Fruit fly (Drosophila melanogaster) whole organism, wandering third instar larva: Measurements from ENCODE around the gene CG14118.
A peak's percentile ranks its signal among the peaks of the same experiment; 100 is the strongest.

Experiments
- Abd-B ChIP-seq: fragments of >200 bp; optimal IDR thresholded peaks from 2 replicates; lab custom pipeline; 2017; ENCODE audit warnings: missing biosample characterization, missing genetic modification characterization
- CG32264 ChIP-seq: fragments of 200-800 bp; sonication (Bioruptor generic); optimal IDR thresholded peaks from 2 replicates; lab custom pipeline; 2016; ENCODE audit warnings: missing biosample characterization, missing genetic modification characterization
- CG9705 ChIP-seq: fragments of 200-800 bp; sonication (Bioruptor generic); optimal IDR thresholded peaks from 2 replicates; lab custom pipeline; 2018; ENCODE audit warnings: missing biosample characterization, mild to moderate bottlenecking, missing genetic modification characterization
- CrebA ChIP-seq: fragments of 200-800 bp; sonication (Bioruptor generic); optimal IDR thresholded peaks from 2 replicates; lab custom pipeline; 2016; ENCODE audit warnings: missing biosample characterization, mild to moderate bottlenecking, missing genetic modification characterization, borderline replicate concordance
- Dif ChIP-seq: fragments of 200-275, 200-300 bp; sonication (Bioruptor generic); optimal IDR thresholded peaks from 2 replicates; lab custom pipeline; 2018; ENCODE audit warnings: missing biosample characterization, missing genetic modification characterization; ENCODE audit not compliant: partially characterized antibody
- HLH106 ChIP-seq: fragments of 200-800 bp; optimal IDR thresholded peaks from 3 replicates; lab custom pipeline; 2019; ENCODE audit warnings: missing biosample characterization, mild to moderate bottlenecking, missing genetic modification characterization, moderate library complexity
- Hnf4 ChIP-seq: fragments of 200-800 bp; sonication (Bioruptor generic); optimal IDR thresholded peaks from 2 replicates; lab custom pipeline; 2016; ENCODE audit warnings: missing biosample characterization, mild to moderate bottlenecking, missing genetic modification characterization
- Jra ChIP-seq: sonication (Bioruptor generic); optimal IDR thresholded peaks from 2 replicates; lab custom pipeline; 2016; ENCODE audit warnings: missing biosample characterization, missing genetic modification characterization
- Myc ChIP-seq: fragments of >200 bp; optimal IDR thresholded peaks from 2 replicates; lab custom pipeline; 2017
- Rel ChIP-seq, 2 experiments: fragments of 200-800 bp; sonication (Bioruptor generic) in 1 of 2; optimal IDR thresholded peaks; 2 replicates in 1 of 2; 3 replicates in 1 of 2; lab custom pipeline; 2016 to 2019; ENCODE audit warnings: mild to moderate bottlenecking in 2 of 2, missing biosample characterization in 2 of 2, missing genetic modification characterization in 2 of 2, moderate library complexity in 1 of 2
- Sp1 ChIP-seq: fragments of 200-800 bp; sonication (Bioruptor generic); optimal IDR thresholded peaks from 3 replicates; lab custom pipeline; 2019; ENCODE audit warnings: missing biosample characterization, mild to moderate bottlenecking, missing genetic modification characterization, moderate library complexity
- Vsx2 ChIP-seq: fragments of 200-300, 225-300 bp; sonication (Bioruptor generic); optimal IDR thresholded peaks from 2 replicates; lab custom pipeline; 2018; ENCODE audit warnings: missing biosample characterization, missing genetic modification characterization; ENCODE audit not compliant: partially characterized antibody
- brk ChIP-seq: fragments of 200-800 bp; sonication (Bioruptor generic); optimal IDR thresholded peaks from 2 replicates; lab custom pipeline; 2016; ENCODE audit warnings: missing biosample characterization, mild to moderate bottlenecking, missing genetic modification characterization
- dl ChIP-seq, 2 experiments: fragments of 175-275, 200-275 bp in 1 of 2; fragments of 200-275 bp in 1 of 2; sonication (Bioruptor generic); optimal IDR thresholded peaks; lab custom pipeline; 2018; ENCODE audit warnings: mild to moderate bottlenecking in 2 of 2, missing biosample characterization in 2 of 2, missing genetic modification characterization in 2 of 2, moderate library complexity in 2 of 2; ENCODE audit not compliant: partially characterized antibody in 2 of 2, insufficient read depth in 1 of 2
- dmrt93B ChIP-seq: fragments of 200-800 bp; sonication (Bioruptor generic); optimal IDR thresholded peaks from 2 replicates; lab custom pipeline; 2018; ENCODE audit warnings: missing biosample characterization, mild to moderate bottlenecking, missing genetic modification characterization
- dsf ChIP-seq: sonication (Bioruptor generic); optimal IDR thresholded peaks from 2 replicates; lab custom pipeline; 2016; ENCODE audit warnings: missing biosample characterization, missing genetic modification characterization, borderline replicate concordance
- ey ChIP-seq: fragments of 200-800 bp; sonication (Bioruptor generic); optimal IDR thresholded peaks from 2 replicates; lab custom pipeline; 2016; ENCODE audit warnings: missing biosample characterization, missing genetic modification characterization
- foxo ChIP-seq, 2 experiments: fragments of 200-800 bp; sonication (Bioruptor generic); optimal IDR thresholded peaks; 2 replicates in 1 of 2; 3 replicates in 1 of 2; lab custom pipeline; 2016 to 2017; ENCODE audit warnings: missing biosample characterization in 2 of 2, missing genetic modification characterization in 2 of 2
- fru ChIP-seq: fragments of 200-800 bp; sonication (Bioruptor generic); optimal IDR thresholded peaks from 3 replicates; lab custom pipeline; 2016; ENCODE audit warnings: missing biosample characterization, mild to moderate bottlenecking, missing genetic modification characterization
- h ChIP-seq: fragments of 200-800 bp; sonication (Bioruptor generic); optimal IDR thresholded peaks from 3 replicates; lab custom pipeline; 2016; ENCODE audit warnings: missing biosample characterization, mild to moderate bottlenecking, missing genetic modification characterization
- jim ChIP-seq: fragments of 175-275, 200-325 bp; sonication (Bioruptor generic); optimal IDR thresholded peaks from 2 replicates; lab custom pipeline; 2016; ENCODE audit warnings: missing biosample characterization, mild to moderate bottlenecking, missing genetic modification characterization
- lola ChIP-seq: fragments of >200 bp; optimal IDR thresholded peaks from 2 replicates; lab custom pipeline; 2017; ENCODE audit warnings: missing biosample characterization, missing genetic modification characterization
- pan ChIP-seq: fragments of >200 bp; optimal IDR thresholded peaks from 2 replicates; lab custom pipeline; 2017
- psq ChIP-seq: fragments of 200-800 bp; sonication (Bioruptor generic); optimal IDR thresholded peaks from 3 replicates; lab custom pipeline; 2017; ENCODE audit warnings: missing biosample characterization, mild to moderate bottlenecking, missing genetic modification characterization, moderate library complexity
- sage ChIP-seq: fragments of 200-800 bp; sonication (Bioruptor generic); optimal IDR thresholded peaks from 2 replicates; lab custom pipeline; 2016; ENCODE audit warnings: missing biosample characterization, mild to moderate bottlenecking, missing genetic modification characterization
- tai ChIP-seq: sonication (Bioruptor generic); optimal IDR thresholded peaks from 2 replicates; lab custom pipeline; 2016; ENCODE audit warnings: missing biosample characterization, missing genetic modification characterization
- usp ChIP-seq: fragments of >200 bp; optimal IDR thresholded peaks from 2 replicates; lab custom pipeline; 2017; ENCODE audit warnings: missing biosample characterization, missing genetic modification characterization
- woc ChIP-seq: sonication (Bioruptor generic); optimal IDR thresholded peaks from 2 replicates; lab custom pipeline; 2016; ENCODE audit warnings: missing biosample characterization, mild to moderate bottlenecking, missing genetic modification characterization

CG14118 gene

DNA sequence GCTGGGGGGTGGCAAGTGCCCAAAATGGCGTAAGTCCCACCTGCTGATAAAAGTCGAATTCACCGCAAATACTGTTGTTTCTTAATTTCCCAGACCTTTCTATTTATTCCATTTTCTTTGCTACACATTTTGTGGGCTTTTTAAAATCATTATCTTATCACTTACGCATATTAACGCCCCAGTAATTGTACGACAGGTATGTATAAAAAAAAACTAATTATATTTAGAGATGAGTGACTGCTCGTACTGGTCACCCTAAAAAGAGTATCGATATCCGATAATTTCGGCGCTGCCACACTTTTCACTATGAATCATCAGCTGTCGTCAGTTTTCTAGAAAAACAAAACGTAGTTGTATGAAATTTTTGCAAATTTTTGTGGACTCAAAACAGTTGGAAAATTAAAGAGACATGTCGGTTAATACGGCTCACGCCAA lies 42.6 kb upstream of the CG14118 start, which contains the start of the genes CG10948 and Wbp2:
TSS of gene CG10948 (minus strand) at position 251 of the 435 bp plus-strand sequence.
TSS of gene Wbp2 (plus strand) at position 299 of the 435 bp plus-strand sequence.
- TF ChIP-seq sage (GFP tag; lab: Kevin White, UChicago) (peak; percentile 57), woc (GFP tag; lab: Kevin White, UChicago) (no peak), fru (GFP tag; lab: Kevin White, UChicago) (no peak), Myc (lab: Kevin White, UChicago) (no peak), lola (GFP tag; lab: Kevin White, UChicago) (no peak), ey (no peak), jim (GFP tag; lab: Kevin White, UChicago) (no peak), pan (lab: Kevin White, UChicago) (no peak), Hnf4 (GFP tag; lab: Kevin White, UChicago) (peak; percentile 64), foxo (GFP tag; optimal IDR thresholded peaks at IDR 0.05; lab: Kevin White, UChicago) (peak in 1 of 2 experiments; percentile 36), Vsx2 (GFP tag; lab: Kevin White, UChicago) (peak; percentile 48), HLH106 (no peak), CrebA (peak; percentile 73), brk (GFP tag; lab: Kevin White, UChicago) (no peak), Sp1 (GFP tag; lab: Kevin White, UChicago) (no peak), Rel (GFP tag; optimal IDR thresholded peaks at IDR 0.05; lab: Kevin White, UChicago) (no peak), Rel (tag; optimal IDR thresholded peaks at IDR 0.05; lab: Kevin White, UChicago) (peak; percentile 95), dmrt93B (no peak), psq (GFP tag; lab: Kevin White, UChicago) (peak; percentile 90), CG9705 (GFP tag; lab: Kevin White, UChicago) (peak; percentile 20), CG32264 (GFP tag; lab: Kevin White, UChicago) (peak; percentile 3), dl (GFP tag; optimal IDR thresholded peaks at IDR 0.05; lab: Kevin White, UChicago; ENCODE audit: insufficient read depth in 1 of 2, partially characterized antibody in 2 of 2) (no peak), dsf (GFP tag; lab: Kevin White, UChicago) (peak; percentile 22), h (GFP tag; lab: Kevin White, UChicago) (no peak), Jra (GFP tag; lab: Kevin White, UChicago) (peak; percentile 89)

DNA sequence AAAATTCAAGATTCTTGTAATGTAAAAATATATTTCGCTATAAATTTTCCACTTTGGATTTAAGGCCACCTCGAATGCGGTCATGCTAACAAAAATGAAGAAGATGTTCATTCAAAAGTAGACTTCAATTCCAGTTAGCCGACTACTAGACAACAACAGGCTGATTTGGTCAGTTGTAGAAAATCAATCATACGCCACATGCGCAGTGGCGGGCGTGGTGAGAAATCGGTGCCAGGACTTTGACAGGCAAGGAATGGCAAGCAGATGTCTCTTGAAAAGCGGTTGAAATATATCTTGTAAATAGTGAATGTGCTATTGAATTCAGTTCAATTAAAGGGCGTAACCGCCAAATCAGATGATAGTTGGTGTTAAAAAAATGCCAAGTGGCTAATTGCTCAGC lies 39.0 kb upstream of the CG14118 start, which contains the start of gene Ent3:
TSS of gene Ent3 (plus strand) at position 224 of the 400 bp plus-strand sequence.
- TF ChIP-seq fru (GFP tag; lab: Kevin White, UChicago) (no peak), Jra (GFP tag; lab: Kevin White, UChicago) (no peak), dsf (GFP tag; lab: Kevin White, UChicago) (no peak), dl (GFP tag; optimal IDR thresholded peaks at IDR 0.05; lab: Kevin White, UChicago; ENCODE audit: insufficient read depth in 1 of 2, partially characterized antibody in 2 of 2) (no peak), HLH106 (no peak), tai (GFP tag; lab: Kevin White, UChicago) (no peak), Abd-B (GFP tag; lab: Kevin White, UChicago) (no peak), Rel (GFP tag; optimal IDR thresholded peaks at IDR 0.05; lab: Kevin White, UChicago) (no peak), Rel (tag; optimal IDR thresholded peaks at IDR 0.05; lab: Kevin White, UChicago) (no peak), jim (GFP tag; lab: Kevin White, UChicago) (no peak), CrebA (no peak), pan (lab: Kevin White, UChicago) (no peak), Hnf4 (GFP tag; lab: Kevin White, UChicago) (no peak), Dif (GFP tag; lab: Kevin White, UChicago) (no peak), usp (GFP tag; lab: Kevin White, UChicago) (no peak)

dm6 chr3L:12857553-12858122 lies 34.8 kb upstream of the CG14118 start:
- TF ChIP-seq Sp1 (GFP tag; lab: Kevin White, UChicago) (no peak), lola (GFP tag; lab: Kevin White, UChicago) (no peak), HLH106 (no peak), Hnf4 (GFP tag; lab: Kevin White, UChicago) (no peak), dl (GFP tag; optimal IDR thresholded peaks at IDR 0.05; lab: Kevin White, UChicago; ENCODE audit: insufficient read depth in 1 of 2, partially characterized antibody in 2 of 2) (no peak), ey (no peak), Myc (lab: Kevin White, UChicago) (no peak), foxo (GFP tag; optimal IDR thresholded peaks at IDR 0.05; lab: Kevin White, UChicago) (no peak), h (GFP tag; lab: Kevin White, UChicago) (no peak), Vsx2 (GFP tag; lab: Kevin White, UChicago) (no peak), Rel (GFP tag; optimal IDR thresholded peaks at IDR 0.05; lab: Kevin White, UChicago) (no peak), Rel (tag; optimal IDR thresholded peaks at IDR 0.05; lab: Kevin White, UChicago) (no peak), woc (GFP tag; lab: Kevin White, UChicago) (no peak), usp (GFP tag; lab: Kevin White, UChicago) (no peak), Abd-B (GFP tag; lab: Kevin White, UChicago) (no peak)
